Worm (Caenorhabditis elegans) whole organism, young adult: Measurements from ENCODE around the gene K04G11.3.

Source experiments
- F37B4.10 ChIP-seq: fragments of 200-800 bp; sonication (Bioruptor generic); IDR thresholded peaks from 2 replicates; pipeline ENCODE4 v1.3.6; 2022; ENCODE audit warnings: missing genetic modification characterization, missing compliant biosample characterization
- ztf-3 ChIP-seq: fragments of 200-800 bp; sonication (Bioruptor generic); optimal IDR thresholded peaks from 2 replicates; lab custom pipeline; 2018; ENCODE audit warnings: mild to moderate bottlenecking, missing genetic modification characterization, missing compliant biosample characterization

DNA sequence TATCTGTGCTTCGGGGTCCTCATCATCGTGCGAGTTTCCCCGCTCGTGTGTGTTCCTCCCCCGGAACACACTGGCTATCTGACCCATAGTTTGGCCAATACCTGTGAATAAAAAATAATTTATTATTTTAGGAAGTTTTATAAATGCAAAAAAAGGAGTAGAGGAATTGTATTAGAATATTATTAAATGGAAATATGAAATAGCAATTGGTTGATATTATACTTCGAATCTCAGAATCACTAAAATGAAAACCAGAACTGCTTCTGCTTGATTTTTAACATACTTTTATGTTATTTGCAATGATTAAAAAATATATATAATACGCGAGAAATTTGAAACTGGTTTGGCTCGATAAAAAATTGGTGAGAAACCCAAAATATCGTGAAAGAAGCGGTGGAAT lies 35.9 kb downstream of the K04G11.3 start, which contains the start of gene mgrn-1:
- TF ChIP-seq ztf-3 (GFP tag; lab: Kevin White, UChicago): no peak
- TF ChIP-seq F37B4.10 (GFP tag; lab: Robert Waterston, UW): no peak
